Fruit fly (Drosophila melanogaster) whole organism, pupa: Measurements from ENCODE around the gene Syt14.

Experiments
- CG10348 ChIP-seq: fragments of 200-800 bp; sonication (Bioruptor generic); IDR thresholded peaks from 2 replicates; pipeline ENCODE4 v1.3.6; 2022; ENCODE audit warnings: missing biosample characterization, missing genetic modification characterization
- CG12605 ChIP-seq: fragments of 200-800 bp; sonication (Bioruptor generic); IDR thresholded peaks from 2 replicates; pipeline ENCODE4 v1.3.6; 2022; ENCODE audit warnings: missing biosample characterization, missing genetic modification characterization
- CG13204 ChIP-seq: fragments of 200-800 bp; sonication (Bioruptor generic); optimal IDR thresholded peaks from 2 replicates; lab custom pipeline; 2018; ENCODE audit warnings: missing biosample characterization, mild to moderate bottlenecking, missing genetic modification characterization, moderate library complexity
- CG15710 ChIP-seq: fragments of 200-800 bp; sonication (Bioruptor generic); optimal IDR thresholded peaks from 2 replicates; lab custom pipeline; 2018; ENCODE audit warnings: missing biosample characterization, mild to moderate bottlenecking, missing genetic modification characterization, moderate library complexity
- CG17806 ChIP-seq: fragments of 200-800 bp; sonication (Bioruptor generic); optimal IDR thresholded peaks from 2 replicates; lab custom pipeline; 2018; ENCODE audit warnings: missing biosample characterization, mild to moderate bottlenecking, missing genetic modification characterization, moderate library complexity
- CG32121 ChIP-seq: fragments of 200-800 bp; sonication (Bioruptor generic); IDR thresholded peaks from 2 replicates; pipeline ENCODE4 v1.3.6; 2022; ENCODE audit warnings: missing biosample characterization, missing genetic modification characterization
- CG34367 ChIP-seq: fragments of 200-800 bp; sonication (Bioruptor generic); optimal IDR thresholded peaks from 2 replicates; lab custom pipeline; 2018; ENCODE audit warnings: missing biosample characterization, mild to moderate bottlenecking, missing genetic modification characterization
- CG4496 ChIP-seq: fragments of 200-800 bp; sonication (Bioruptor generic); IDR thresholded peaks from 3 replicates; pipeline ENCODE4 v1.3.6; 2022; ENCODE audit warnings: missing biosample characterization, missing genetic modification characterization
- CG8159 ChIP-seq: fragments of 200-800 bp; sonication (Bioruptor generic); optimal IDR thresholded peaks from 3 replicates; lab custom pipeline; 2018; ENCODE audit warnings: missing biosample characterization, mild to moderate bottlenecking, missing genetic modification characterization, moderate library complexity
- CG8301 ChIP-seq: fragments of 200-800 bp; sonication (Bioruptor generic); optimal IDR thresholded peaks from 2 replicates; lab custom pipeline; 2018; ENCODE audit warnings: missing biosample characterization, mild to moderate bottlenecking, missing genetic modification characterization
- CG9948 ChIP-seq: fragments of 200-800 bp; sonication (Bioruptor generic); optimal IDR thresholded peaks from 2 replicates; lab custom pipeline; 2018; ENCODE audit warnings: missing biosample characterization, mild to moderate bottlenecking, missing genetic modification characterization, moderate library complexity
- D1 ChIP-seq: fragments of 200-800 bp; sonication (Bioruptor generic); optimal IDR thresholded peaks from 2 replicates; lab custom pipeline; 2018; ENCODE audit warnings: missing biosample characterization, mild to moderate bottlenecking, missing genetic modification characterization, moderate library complexity
- EcR ChIP-seq: fragments of 200-800 bp; sonication (Bioruptor generic); optimal IDR thresholded peaks from 3 replicates; lab custom pipeline; 2019; ENCODE audit warnings: missing biosample characterization, missing genetic modification characterization, mild to moderate bottlenecking, moderate library complexity, missing genetic modification reagents
- Ets98B ChIP-seq: fragments of 200-800 bp; sonication (Bioruptor generic); IDR thresholded peaks from 2 replicates; pipeline ENCODE4 v1.3.6; 2022; ENCODE audit warnings: missing biosample characterization, missing genetic modification characterization
- Pif1A ChIP-seq: fragments of 200-800 bp; sonication (Bioruptor generic); optimal IDR thresholded peaks from 3 replicates; lab custom pipeline; 2016; ENCODE audit warnings: missing biosample characterization, missing genetic modification characterization
- Pif1B ChIP-seq: fragments of 200-800 bp; sonication (Bioruptor generic); optimal IDR thresholded peaks from 3 replicates; lab custom pipeline; 2016; ENCODE audit warnings: missing biosample characterization, missing genetic modification characterization
- Snoo ChIP-seq: fragments of 200-800 bp; sonication (Bioruptor generic); optimal IDR thresholded peaks from 3 replicates; lab custom pipeline; 2017; ENCODE audit warnings: missing biosample characterization, mild to moderate bottlenecking, missing genetic modification characterization, inconsistent platforms
- fd96Ca ChIP-seq: fragments of 200-800 bp; sonication (Bioruptor generic); IDR thresholded peaks from 3 replicates; pipeline ENCODE4 v1.3.6; 2022; ENCODE audit warnings: missing biosample characterization, missing genetic modification characterization
- gl ChIP-seq: fragments of 200-800 bp; sonication (Bioruptor generic); optimal IDR thresholded peaks from 2 replicates; lab custom pipeline; 2018; ENCODE audit warnings: missing biosample characterization, mild to moderate bottlenecking, missing genetic modification characterization
- rn ChIP-seq: fragments of 200-800 bp; sonication (Bioruptor generic); IDR thresholded peaks from 2 replicates; pipeline ENCODE4 v1.3.6; 2022; ENCODE audit warnings: missing biosample characterization, missing genetic modification characterization

The Syt14 gene

DNA sequence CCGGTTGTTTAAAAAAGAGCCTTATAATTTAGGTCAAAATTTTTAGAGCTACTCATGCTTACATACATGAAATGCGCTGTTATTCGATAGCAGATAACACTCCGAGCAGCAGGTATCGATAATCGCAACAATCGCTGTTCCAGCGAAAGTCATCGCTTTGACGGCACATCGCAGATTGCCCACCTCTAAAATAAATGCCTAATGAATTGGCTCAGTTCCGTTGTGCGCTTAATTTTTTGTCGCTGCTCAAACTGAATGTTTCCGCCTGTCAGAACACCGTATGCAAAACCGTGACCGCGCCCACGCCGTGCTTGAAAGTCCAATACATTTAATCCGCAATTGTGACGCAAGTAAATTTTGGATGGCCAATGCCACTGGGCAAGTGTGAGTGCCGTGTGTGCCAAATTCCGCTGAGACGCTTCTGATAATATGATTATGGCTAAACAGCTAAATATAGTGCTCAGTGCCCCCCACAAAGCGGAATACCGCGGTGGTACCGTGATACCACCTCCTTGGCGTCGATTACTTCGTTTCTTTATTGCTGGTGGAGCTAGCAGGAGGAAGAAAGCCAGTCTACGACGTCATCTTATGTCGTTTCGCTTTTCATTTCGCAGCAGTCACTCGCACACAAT lies 754 bp upstream of the Syt14 start, which contains the start of gene CG9795:
TSS of gene CG9795 (plus strand) at position 177 of the 632 bp plus-strand sequence.
- no peak for TF ChIP-seq CG12605 (GFP tag; lab: Robert Waterston, UW)
- peak; percentile 27 for TF ChIP-seq EcR
- TF ChIP-seq CG34367 (tag; lab: Kevin White, UChicago), result no peak
- TF ChIP-seq gl (tag; lab: Kevin White, UChicago), result no peak
- peak; percentile 52; the same call in 1 of the 2 replicates for TF ChIP-seq Ets98B (GFP tag; lab: Robert Waterston, UW)
- peak; percentile 27; the same call in 1 of the 2 replicates for TF ChIP-seq CG32121 (GFP tag; lab: Robert Waterston, UW)
- peak; percentile 16 for TF ChIP-seq Snoo (tag; lab: Kevin White, UChicago)
- peak; percentile 3 for TF ChIP-seq CG17806
- TF ChIP-seq CG4496 (GFP tag; lab: Robert Waterston, UW), result peak; percentile 51; the same call in 2 of the 3 replicates
- no peak for TF ChIP-seq CG8301 (tag; lab: Kevin White, UChicago)

DNA sequence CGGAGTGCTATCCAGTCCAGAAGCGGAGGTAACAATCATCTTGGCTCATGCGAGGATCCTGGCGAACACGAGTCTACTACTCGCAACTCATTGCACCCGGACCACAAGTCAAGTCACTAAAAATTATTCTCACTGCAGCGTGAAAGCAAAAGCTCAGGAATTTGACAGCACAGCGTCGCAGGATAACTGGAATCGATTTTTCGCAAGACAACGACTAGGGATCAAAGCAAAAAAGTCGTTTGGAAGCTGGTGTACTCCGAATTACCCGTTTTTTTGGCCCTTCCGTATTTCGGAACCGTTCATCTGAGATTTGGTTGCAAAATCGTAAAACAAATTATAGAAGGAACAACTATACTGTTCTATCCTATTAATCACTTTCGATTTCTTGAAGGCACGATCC lies 280 bp downstream of the Syt14 start:
- TF ChIP-seq D1 (tag; lab: Kevin White, UChicago) (no peak), CG8159 (tag; lab: Kevin White, UChicago) (no peak), EcR (no peak), Snoo (tag; lab: Kevin White, UChicago) (no peak), CG9948 (no peak), Ets98B (GFP tag; lab: Robert Waterston, UW) (no peak), CG15710 (tag; lab: Kevin White, UChicago) (no peak), rn (GFP tag; lab: Robert Waterston, UW) (no peak), CG34367 (tag; lab: Kevin White, UChicago) (no peak)

DNA sequence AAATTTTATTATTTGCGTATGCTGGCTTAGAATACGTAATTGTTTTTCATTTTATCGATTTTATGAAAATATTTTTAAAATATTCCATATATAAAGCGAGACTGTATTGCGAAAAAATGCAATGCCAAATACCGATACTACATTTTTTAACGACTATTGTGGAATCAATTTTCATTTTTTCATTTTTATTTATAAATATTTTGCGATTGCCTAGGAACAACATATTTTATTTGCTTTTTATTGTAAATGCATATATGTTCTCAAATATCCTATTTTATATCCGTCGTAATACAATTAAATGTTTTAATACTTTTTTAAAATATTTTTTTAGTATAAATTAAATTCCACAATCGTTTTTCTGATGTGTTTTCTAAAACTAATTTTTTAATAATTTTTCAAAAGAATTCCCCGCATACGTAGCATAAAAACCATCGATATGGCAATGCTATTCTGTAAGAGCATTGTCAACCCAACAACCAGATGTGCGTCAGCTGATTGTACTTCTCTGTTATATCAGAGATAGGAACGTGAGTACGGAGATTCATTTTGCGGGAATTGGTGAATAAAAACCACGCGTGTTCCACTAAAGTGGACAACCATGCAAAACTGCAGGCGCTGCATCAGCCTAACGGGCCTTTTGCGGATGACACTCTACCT lies 7.7 kb downstream of the Syt14 start, which contains the start of gene Suv3:
TSS of gene Suv3 (plus strand) at position 489 of the 657 bp plus-strand sequence.
- TF ChIP-seq Pif1A (GFP tag; lab: Kevin White, UChicago) (no peak), CG17806 (peak; percentile 19), CG32121 (GFP tag; lab: Robert Waterston, UW) (no peak), Pif1B (no peak), CG15710 (tag; lab: Kevin White, UChicago) (peak; percentile 41), Snoo (tag; lab: Kevin White, UChicago) (no peak), CG8301 (tag; lab: Kevin White, UChicago) (no peak), D1 (tag; lab: Kevin White, UChicago) (peak; percentile 29), CG34367 (tag; lab: Kevin White, UChicago) (no peak), CG12605 (GFP tag; lab: Robert Waterston, UW) (0 out of 2 replicates have a peak, but pooled peaks have one; percentile 20), CG8159 (tag; lab: Kevin White, UChicago) (peak; percentile 49), CG9948 (peak; percentile 46), gl (tag; lab: Kevin White, UChicago) (no peak)

DNA sequence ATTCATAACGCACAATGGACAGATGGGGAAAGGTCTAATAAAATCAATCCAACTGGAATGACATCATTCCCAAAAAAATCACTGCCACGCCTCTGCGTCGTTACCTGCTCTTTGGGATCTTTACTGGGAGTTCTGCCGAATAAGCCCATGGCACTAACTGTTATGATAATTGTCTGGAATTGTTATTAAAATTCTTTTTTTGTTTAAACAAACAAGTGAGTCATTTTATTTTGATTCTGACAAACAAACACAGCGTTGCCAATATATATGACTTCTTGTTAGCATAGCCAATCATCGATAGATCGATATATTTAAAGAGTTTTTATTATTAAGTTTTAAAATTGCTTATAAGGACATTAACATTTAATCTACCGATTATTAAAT lies 8.2 kb downstream of the Syt14 start, which contains the start of gene Vps24:
TSS of gene Vps24 (minus strand) at position 265 of the 384 bp plus-strand sequence.
- TF ChIP-seq Pif1B, result no peak
- no peak for TF ChIP-seq Ets98B (GFP tag; lab: Robert Waterston, UW)
- no peak for TF ChIP-seq CG10348 (GFP tag; lab: Robert Waterston, UW)
- peak; percentile 32 for TF ChIP-seq EcR
- TF ChIP-seq CG17806, result no peak
- TF ChIP-seq CG15710 (tag; lab: Kevin White, UChicago), result no peak
- TF ChIP-seq, all 21 proteins: peak for 1

DNA sequence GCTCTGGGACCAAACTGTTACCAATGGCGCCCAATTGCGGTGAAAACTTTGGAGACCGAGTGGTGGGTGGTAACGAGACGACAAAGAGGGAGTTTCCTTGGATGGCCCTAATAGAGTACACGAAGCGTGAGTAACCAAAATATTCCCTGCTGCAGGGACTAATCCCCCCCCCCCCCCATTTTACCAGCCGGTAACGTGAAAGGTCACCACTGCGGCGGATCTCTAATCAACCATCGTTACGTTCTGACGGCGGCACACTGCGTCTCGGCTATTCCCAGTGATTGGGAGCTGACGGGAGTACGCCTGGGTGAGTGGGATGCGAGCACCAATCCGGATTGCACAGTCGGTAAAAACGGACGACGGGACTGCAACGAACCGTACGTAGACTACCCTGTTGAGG lies 10.2 kb downstream of the Syt14 start:
- TF ChIP-seq CG32121 (GFP tag; lab: Robert Waterston, UW) (no peak), CG4496 (GFP tag; lab: Robert Waterston, UW) (no peak), Ets98B (GFP tag; lab: Robert Waterston, UW) (no peak), fd96Ca (GFP tag; lab: Robert Waterston, UW) (no peak), rn (GFP tag; lab: Robert Waterston, UW) (no peak), CG8301 (tag; lab: Kevin White, UChicago) (no peak), CG15710 (tag; lab: Kevin White, UChicago) (no peak), CG34367 (tag; lab: Kevin White, UChicago) (no peak)

DNA sequence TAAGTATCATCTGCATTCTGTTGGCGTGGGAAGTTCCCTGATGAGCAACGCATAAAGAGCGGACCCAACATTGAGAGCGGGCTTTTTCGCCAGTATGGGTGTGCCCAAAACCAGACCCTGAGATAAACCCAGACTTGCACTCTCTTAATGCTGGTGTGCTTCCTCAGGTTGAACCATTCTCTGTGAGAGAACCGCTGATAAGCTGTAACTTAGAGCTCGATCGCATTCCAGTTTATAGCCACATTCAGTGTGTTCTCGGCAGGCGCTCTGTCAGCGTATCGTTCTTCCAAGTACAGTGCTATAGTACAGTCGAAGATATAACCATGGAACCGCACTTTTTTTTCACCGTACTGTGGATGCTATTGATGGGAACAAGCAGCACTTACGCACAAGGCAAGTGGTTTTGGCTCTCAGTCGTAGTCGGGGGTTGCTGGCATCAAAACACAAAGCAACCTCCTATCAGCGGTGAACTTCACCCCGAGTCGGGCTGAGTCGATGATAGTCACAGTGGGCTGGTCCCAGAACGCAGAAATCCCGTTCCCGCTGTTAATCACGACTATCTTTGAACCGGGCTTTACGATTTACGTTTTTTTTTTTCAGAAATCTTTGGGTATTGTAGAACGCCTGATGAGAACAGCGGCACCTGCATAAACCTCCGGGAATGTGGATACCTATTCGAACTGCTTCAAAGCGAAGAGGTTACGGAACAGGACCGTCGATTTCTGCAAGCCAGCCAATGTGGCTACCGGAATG lies 11.0 kb downstream of the Syt14 start, which contains the start of gene MP1:
TSS of gene MP1 (plus strand) at position 245 of the 753 bp plus-strand sequence.
- peak; percentile 80 for TF ChIP-seq EcR
- TF ChIP-seq CG12605 (GFP tag; lab: Robert Waterston, UW), result 0 out of 2 replicates have a peak, but pooled peaks have one; percentile 41
- TF ChIP-seq CG8159 (tag; lab: Kevin White, UChicago), result peak; percentile 11
- TF ChIP-seq Snoo (tag; lab: Kevin White, UChicago), result peak; percentile 23
- no peak for TF ChIP-seq rn (GFP tag; lab: Robert Waterston, UW)
- no peak for TF ChIP-seq CG13204 (GFP tag; lab: Kevin White, UChicago)
- TF ChIP-seq gl (tag; lab: Kevin White, UChicago), result peak; percentile 34
- TF ChIP-seq Pif1A (GFP tag; lab: Kevin White, UChicago), result no peak
- TF ChIP-seq Ets98B (GFP tag; lab: Robert Waterston, UW), result no peak; the same call in 1 of the 2 replicates
- TF ChIP-seq CG32121 (GFP tag; lab: Robert Waterston, UW), result no peak
- TF ChIP-seq, all 21 proteins: peak for 5
